Fruit fly (Drosophila melanogaster) whole organism, prepupa: ENCODE data around the gene CG9682.

Source experiments
- Blimp-1 ChIP-seq: fragments of 200-800 bp; sonication (Bioruptor generic); optimal IDR thresholded peaks from 3 replicates; lab custom pipeline; 2017; ENCODE audit warnings: missing biosample characterization, missing genetic modification characterization, mild to moderate bottlenecking, moderate library complexity, missing genetic modification reagents
- CG11762 ChIP-seq: fragments of 200-800 bp; sonication (Bioruptor generic); optimal IDR thresholded peaks from 3 replicates; lab custom pipeline; 2016; ENCODE audit warnings: missing biosample characterization, missing genetic modification characterization; ENCODE audit not compliant: insufficient read depth
- CG15336 ChIP-seq: fragments of 200-800 bp; sonication (Bioruptor generic); IDR thresholded peaks from 2 replicates; pipeline ENCODE4 v1.3.6; 2022; ENCODE audit warnings: missing biosample characterization, missing genetic modification characterization
- CG1621 ChIP-seq: fragments of 200-800 bp; sonication (Bioruptor generic); optimal IDR thresholded peaks from 3 replicates; lab custom pipeline; 2018; ENCODE audit warnings: missing biosample characterization, mild to moderate bottlenecking, missing genetic modification characterization
- CG31627 ChIP-seq: fragments of 200-800 bp; sonication (Bioruptor generic); optimal IDR thresholded peaks from 3 replicates; lab custom pipeline; 2016; ENCODE audit warnings: missing biosample characterization, missing genetic modification characterization
- CG6163 ChIP-seq: fragments of 200-800 bp; sonication (Bioruptor generic); IDR thresholded peaks from 3 replicates; pipeline ENCODE4 v1.3.6; 2022; ENCODE audit warnings: missing biosample characterization, missing genetic modification characterization
- CG6792 ChIP-seq: fragments of 200-800 bp; sonication (Bioruptor generic); optimal IDR thresholded peaks from 3 replicates; lab custom pipeline; 2016; ENCODE audit warnings: missing biosample characterization, missing genetic modification characterization
- CG6854 ChIP-seq: fragments of 200-800 bp; sonication (Bioruptor generic); optimal IDR thresholded peaks from 2 replicates; lab custom pipeline; 2017; ENCODE audit warnings: missing biosample characterization, mild to moderate bottlenecking, missing genetic modification characterization
- CG8319 ChIP-seq: fragments of 200-800 bp; sonication (Bioruptor generic); optimal IDR thresholded peaks from 3 replicates; lab custom pipeline; 2016; ENCODE audit warnings: missing biosample characterization, missing genetic modification characterization
- Ets21C ChIP-seq: fragments of 200-800 bp; sonication (Bioruptor generic); optimal IDR thresholded peaks from 3 replicates; lab custom pipeline; 2016; ENCODE audit warnings: missing biosample characterization, missing genetic modification characterization
- Lpt ChIP-seq: fragments of 200-800 bp; sonication (Bioruptor generic); optimal IDR thresholded peaks from 3 replicates; lab custom pipeline; 2016; ENCODE audit warnings: missing biosample characterization, missing genetic modification characterization
- fd85E ChIP-seq: fragments of 200-800 bp; sonication (Bioruptor generic); optimal IDR thresholded peaks from 3 replicates; lab custom pipeline; 2016; ENCODE audit warnings: missing biosample characterization, missing genetic modification characterization
- fkh ChIP-seq: fragments of 200-800 bp; sonication (Bioruptor generic); optimal IDR thresholded peaks from 3 replicates; lab custom pipeline; 2017; ENCODE audit warnings: missing biosample characterization, mild to moderate bottlenecking, missing genetic modification characterization, moderate library complexity
- salr ChIP-seq, 2 experiments: fragments of 200-800 bp; sonication (Bioruptor generic); optimal IDR thresholded peaks; 3 replicates each; lab custom pipeline; 2016 to 2018; ENCODE audit warnings: missing biosample characterization in 2 of 2, missing genetic modification characterization in 2 of 2, mild to moderate bottlenecking in 1 of 2

DNA sequence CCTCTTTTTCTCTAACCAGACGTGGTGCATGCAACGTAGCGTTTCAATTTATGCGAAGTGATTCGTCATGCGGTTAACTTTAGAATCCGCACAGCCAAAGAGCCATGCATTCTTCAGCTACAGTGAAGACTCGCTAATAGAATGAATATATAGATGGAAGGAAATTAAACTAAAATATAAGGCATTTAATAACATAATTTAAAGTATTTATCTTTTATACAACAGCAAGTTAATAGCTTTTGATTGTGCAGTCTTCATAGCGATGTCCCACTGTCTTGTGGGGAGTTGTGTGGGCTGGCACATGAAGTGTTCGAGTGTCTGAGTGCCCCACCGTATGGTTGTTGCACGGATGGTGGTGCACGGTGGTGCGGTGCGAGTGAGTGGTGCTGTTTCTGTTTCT, 14.7 kb downstream of the CG9682 start:
- TF ChIP-seq Blimp-1 (GFP tag; lab: Kevin White, UChicago) (peak; percentile 47), fd85E (peak; percentile 66), CG6792 (GFP tag; lab: Kevin White, UChicago) (peak; percentile 90), CG8319 (GFP tag; lab: Kevin White, UChicago) (peak; percentile 78), CG1621 (peak; percentile 96), CG6163 (peak; percentile 99), CG15336 (GFP tag; lab: Robert Waterston, UW) (peak; percentile 97), Lpt (peak; percentile 88), CG11762 (GFP tag; lab: Kevin White, UChicago) (peak; percentile 86), CG6854 (peak; percentile 61), CG31627 (peak; percentile 81), salr (GFP tag; optimal IDR thresholded peaks at IDR 0.05; lab: Kevin White, UChicago) (peak; percentile 94 to 97), Ets21C (peak; percentile 66), fkh (GFP tag; lab: Kevin White, UChicago) (no peak)
